Worm (Caenorhabditis elegans) whole organism, young adult: ENCODE measurements around the gene zfp-1.

Source experiments
- B0261.1 ChIP-seq: sonication (generic microtip); optimal IDR thresholded peaks from 2 replicates; lab custom pipeline; 2016; ENCODE audit warnings: mild to moderate bottlenecking, missing genetic modification characterization, moderate library complexity, missing compliant biosample characterization
- D2030.7 ChIP-seq: fragments of 200-800 bp; sonication (Bioruptor generic); IDR thresholded peaks from 2 replicates; pipeline ENCODE4 v1.3.6; 2022; ENCODE audit warnings: missing genetic modification reagents, missing genetic modification characterization, missing compliant biosample characterization
- F22D6.2 ChIP-seq: sonication (generic microtip); optimal IDR thresholded peaks from 2 replicates; lab custom pipeline; 2016; ENCODE audit warnings: mild to moderate bottlenecking, missing genetic modification characterization, missing compliant biosample characterization
- F23B12.7 ChIP-seq: sonication (generic microtip); optimal IDR thresholded peaks from 2 replicates; lab custom pipeline; 2017; ENCODE audit warnings: missing genetic modification characterization, mild to moderate bottlenecking, missing compliant biosample characterization, antibody characterized with exemption, moderate library complexity; ENCODE audit not compliant: insufficient read depth
- F33H1.4 ChIP-seq: fragments of 200-800 bp; sonication (Bioruptor generic); IDR thresholded peaks from 2 replicates; pipeline ENCODE4 v1.3.6; 2022; ENCODE audit warnings: missing genetic modification reagents, missing genetic modification characterization, missing compliant biosample characterization
- F49E8.2 ChIP-seq: sonication (generic microtip); optimal IDR thresholded peaks from 3 replicates; lab custom pipeline; 2017; ENCODE audit warnings: missing genetic modification characterization, mild to moderate bottlenecking, missing compliant biosample characterization, antibody characterized with exemption, moderate library complexity; ENCODE audit not compliant: insufficient read depth
- F55B11.4 ChIP-seq: sonication (generic microtip); optimal IDR thresholded peaks from 2 replicates; lab custom pipeline; 2016; ENCODE audit warnings: missing compliant biosample characterization, missing genetic modification characterization, borderline replicate concordance; ENCODE audit not compliant: insufficient read depth
- F57A8.1 ChIP-seq: fragments of 200-800 bp; sonication (Bioruptor generic); optimal IDR thresholded peaks from 2 replicates; lab custom pipeline; 2018; ENCODE audit warnings: mild to moderate bottlenecking, missing genetic modification characterization, moderate library complexity, missing compliant biosample characterization
- K11D2.4 ChIP-seq: fragments of 200-800 bp; sonication (Bioruptor generic); IDR thresholded peaks from 2 replicates; pipeline ENCODE4 v1.3.6; 2022; ENCODE audit warnings: missing genetic modification reagents, missing genetic modification characterization, missing compliant biosample characterization
- Y79H2A.3 ChIP-seq: fragments of 200-800 bp; sonication (Bioruptor generic); conservative IDR thresholded peaks from 2 replicates; pipeline ENCODE4 v1.3.6; 2022; ENCODE audit warnings: missing genetic modification reagents, missing genetic modification characterization, missing compliant biosample characterization
- aptf-2 ChIP-seq: fragments of 200-800 bp; sonication (Bioruptor generic); conservative IDR thresholded peaks from 2 replicates; pipeline ENCODE4 v1.3.6; 2022; ENCODE audit warnings: missing genetic modification reagents, missing genetic modification characterization, missing compliant biosample characterization
- attf-3 ChIP-seq: fragments of 200-800 bp; sonication (Bioruptor generic); conservative IDR thresholded peaks from 2 replicates; pipeline ENCODE4 v1.3.6; 2022; ENCODE audit warnings: missing genetic modification reagents, missing genetic modification characterization, missing compliant biosample characterization
- ccch-3 ChIP-seq: fragments of 200-800 bp; sonication (Bioruptor generic); optimal IDR thresholded peaks from 2 replicates; lab custom pipeline; 2018; ENCODE audit warnings: mild to moderate bottlenecking, missing genetic modification characterization, missing compliant biosample characterization
- ceh-100 ChIP-seq: fragments of 200-800 bp; sonication (Bioruptor generic); IDR thresholded peaks from 2 replicates; pipeline ENCODE4 v1.3.6; 2022; ENCODE audit warnings: missing genetic modification reagents, missing genetic modification characterization, missing compliant biosample characterization
- ceh-58 ChIP-seq: fragments of 200-800 bp; sonication (Bioruptor generic); IDR thresholded peaks from 2 replicates; pipeline ENCODE4 v1.3.6; 2022; ENCODE audit warnings: missing genetic modification characterization, missing compliant biosample characterization
- chd-7 ChIP-seq: sonication (generic microtip); optimal IDR thresholded peaks from 2 replicates; lab custom pipeline; 2016; ENCODE audit warnings: mild to moderate bottlenecking, missing genetic modification characterization, moderate library complexity, missing compliant biosample characterization
- dpff-1 ChIP-seq: sonication (generic microtip); optimal IDR thresholded peaks from 2 replicates; lab custom pipeline; 2017; ENCODE audit warnings: mild to moderate bottlenecking, missing genetic modification characterization, missing compliant biosample characterization
- efl-1 ChIP-seq: fragments of 150-350 bp; optimal IDR thresholded peaks from 2 replicates; lab custom pipeline; 2014; ENCODE audit warnings: missing biosample characterization, missing genetic modification reagents, missing genetic modification characterization
- egrh-3 ChIP-seq: fragments of 200-800 bp; sonication (Bioruptor generic); IDR thresholded peaks from 2 replicates; pipeline ENCODE4 v1.3.6; 2022; ENCODE audit warnings: missing genetic modification reagents, missing genetic modification characterization, missing compliant biosample characterization
- ekl-4 ChIP-seq: fragments of 200-800 bp; sonication (Bioruptor generic); IDR thresholded peaks from 2 replicates; pipeline ENCODE4 v1.3.6; 2022; ENCODE audit warnings: missing genetic modification reagents, missing genetic modification characterization, missing compliant biosample characterization
- him-1 ChIP-seq: sonication (generic microtip); optimal IDR thresholded peaks from 2 replicates; lab custom pipeline; 2016; ENCODE audit warnings: missing genotype, missing genetic modification reagents, missing genetic modification characterization, missing compliant biosample characterization
- hlh-12 ChIP-seq: sonication (generic microtip); optimal IDR thresholded peaks from 2 replicates; lab custom pipeline; 2016; ENCODE audit warnings: missing genetic modification characterization, missing compliant biosample characterization
- lag-1 ChIP-seq: fragments of 200-800 bp; sonication (Bioruptor generic); IDR thresholded peaks from 2 replicates; pipeline ENCODE4 v1.3.6; 2022; ENCODE audit warnings: missing genetic modification reagents, missing genetic modification characterization, missing compliant biosample characterization
- lin-26 ChIP-seq: fragments of 200-800 bp; sonication (Bioruptor generic); IDR thresholded peaks from 2 replicates; pipeline ENCODE4 v1.3.6; 2022; ENCODE audit warnings: missing genetic modification reagents, missing genetic modification characterization, missing compliant biosample characterization
- lin-40 ChIP-seq: sonication (generic microtip); optimal IDR thresholded peaks from 2 replicates; lab custom pipeline; 2016; ENCODE audit warnings: missing genetic modification characterization, mild to moderate bottlenecking, missing compliant biosample characterization, missing genotype, missing genetic modification reagents
- lsy-27 ChIP-seq: sonication (generic microtip); optimal IDR thresholded peaks from 2 replicates; lab custom pipeline; 2017; ENCODE audit warnings: missing genetic modification characterization, mild to moderate bottlenecking, missing compliant biosample characterization, antibody characterized with exemption, missing genotype, borderline replicate concordance; ENCODE audit not compliant: insufficient read depth
- madf-3 ChIP-seq: fragments of 200-800 bp; sonication (Bioruptor generic); IDR thresholded peaks from 2 replicates; pipeline ENCODE4 v1.3.6; 2022; ENCODE audit warnings: missing genetic modification reagents, missing genetic modification characterization, missing compliant biosample characterization
- madf-6 ChIP-seq: fragments of 200-800 bp; sonication (Bioruptor generic); IDR thresholded peaks from 2 replicates; pipeline ENCODE4 v1.3.6; 2022; ENCODE audit warnings: missing genetic modification reagents, missing genetic modification characterization, missing compliant biosample characterization
- madf-8 ChIP-seq: fragments of 200-800 bp; sonication (Bioruptor generic); conservative IDR thresholded peaks from 2 replicates; pipeline ENCODE4 v1.3.6; 2022; ENCODE audit warnings: missing genetic modification reagents, missing genetic modification characterization, missing compliant biosample characterization
- mcd-1 ChIP-seq: fragments of 200-800 bp; sonication (Bioruptor generic); IDR thresholded peaks from 2 replicates; pipeline ENCODE4 v1.3.6; 2022; ENCODE audit warnings: missing genetic modification reagents, missing genetic modification characterization, missing compliant biosample characterization
- mel-28 ChIP-seq: sonication (generic microtip); optimal IDR thresholded peaks from 2 replicates; lab custom pipeline; 2016; ENCODE audit warnings: borderline replicate concordance, mild to moderate bottlenecking, missing genetic modification characterization, missing compliant biosample characterization
- mes-4 ChIP-seq: sonication (generic microtip); optimal IDR thresholded peaks from 2 replicates; lab custom pipeline; 2016; ENCODE audit warnings: missing genotype, missing genetic modification characterization, missing compliant biosample characterization
- nfya-2 ChIP-seq: fragments of 200-800 bp; sonication (Bioruptor generic); IDR thresholded peaks from 2 replicates; pipeline ENCODE4 v1.3.6; 2022; ENCODE audit warnings: missing genetic modification reagents, missing genetic modification characterization, missing compliant biosample characterization
- nhr-27 ChIP-seq: fragments of 200-800 bp; sonication (Bioruptor generic); optimal IDR thresholded peaks from 2 replicates; lab custom pipeline; 2018; ENCODE audit warnings: mild to moderate bottlenecking, missing genetic modification characterization, moderate library complexity, missing compliant biosample characterization
- rcor-1 ChIP-seq: fragments of 200-800 bp; sonication (Bioruptor generic); IDR thresholded peaks from 2 replicates; pipeline ENCODE4 v1.3.6; 2022; ENCODE audit warnings: missing genetic modification reagents, missing genetic modification characterization, missing compliant biosample characterization
- repo-1 ChIP-seq: sonication (generic microtip); optimal IDR thresholded peaks from 2 replicates; lab custom pipeline; 2017; ENCODE audit warnings: mild to moderate bottlenecking, missing genetic modification characterization, missing compliant biosample characterization
- sea-2 ChIP-seq: fragments of 200-800 bp; sonication (Bioruptor generic); IDR thresholded peaks from 2 replicates; pipeline ENCODE4 v1.3.6; 2022; ENCODE audit warnings: missing genetic modification characterization, missing compliant biosample characterization
- snpc-3.4 ChIP-seq: sonication (generic microtip); optimal IDR thresholded peaks from 2 replicates; lab custom pipeline; 2017; ENCODE audit warnings: missing genetic modification characterization, mild to moderate bottlenecking, missing compliant biosample characterization, antibody characterized with exemption, moderate library complexity, missing genotype, missing genetic modification reagents
- somi-1 ChIP-seq: fragments of 200-800 bp; sonication (Bioruptor generic); optimal IDR thresholded peaks from 2 replicates; lab custom pipeline; 2018; ENCODE audit warnings: mild to moderate bottlenecking, missing genetic modification characterization, missing compliant biosample characterization
- tbp1 ChIP-seq: fragments of 200-800 bp; sonication (Bioruptor generic); optimal IDR thresholded peaks from 2 replicates; lab custom pipeline; 2018; ENCODE audit warnings: mild to moderate bottlenecking, missing genetic modification characterization, missing compliant biosample characterization
- tlf-1 ChIP-seq: fragments of 200-800 bp; sonication (Bioruptor generic); optimal IDR thresholded peaks from 2 replicates; lab custom pipeline; 2018; ENCODE audit warnings: mild to moderate bottlenecking, missing genetic modification characterization, missing compliant biosample characterization
- unc-130 ChIP-seq: sonication (generic microtip); optimal IDR thresholded peaks from 2 replicates; lab custom pipeline; 2016; ENCODE audit warnings: missing genetic modification reagents, missing genetic modification characterization, missing compliant biosample characterization
- zfh-2 ChIP-seq: fragments of 200-800 bp; sonication (Bioruptor generic); conservative IDR thresholded peaks from 2 replicates; pipeline ENCODE4 v1.3.6; 2022; ENCODE audit warnings: missing genetic modification reagents, missing genetic modification characterization, missing compliant biosample characterization
- ztf-25 ChIP-seq: fragments of 200-800 bp; sonication (Bioruptor generic); IDR thresholded peaks from 2 replicates; pipeline ENCODE4 v1.3.6; 2022; ENCODE audit warnings: missing genetic modification reagents, missing genetic modification characterization, missing compliant biosample characterization

zfp-1 gene

DNA sequence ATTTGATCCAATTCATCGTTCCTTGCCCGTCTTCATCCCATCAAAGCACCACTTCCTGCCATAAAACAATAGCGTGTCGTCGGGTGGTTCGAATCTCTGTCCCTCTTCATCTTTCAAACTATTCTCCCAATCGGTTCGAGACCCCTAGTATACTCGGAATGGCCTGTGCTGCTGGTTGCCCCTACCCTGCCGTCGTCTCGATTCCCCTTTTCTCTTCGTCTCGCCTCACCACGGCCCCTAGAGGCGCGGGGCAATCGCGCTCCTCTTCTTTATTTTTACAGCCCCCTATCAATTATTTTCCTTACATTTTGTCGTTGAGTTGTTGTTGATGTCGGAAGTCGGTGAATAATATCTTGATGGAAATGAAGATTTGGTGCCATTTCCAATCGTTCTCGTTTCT is 2.6 kb upstream of the zfp-1 start:
- no peak for TF ChIP-seq lin-26 (GFP tag; lab: Robert Waterston, UW)
- TF ChIP-seq lag-1 (GFP tag; lab: Robert Waterston, UW): no peak
- TF ChIP-seq ccch-3 (GFP tag; lab: Kevin White, UChicago): no peak
- no peak for TF ChIP-seq madf-6 (GFP tag; lab: Robert Waterston, UW)
- no peak for TF ChIP-seq nfya-2 (GFP tag; lab: Robert Waterston, UW)
- no peak for TF ChIP-seq chd-7
- peak; percentile 78 for TF ChIP-seq zfh-2 (GFP tag; lab: Robert Waterston, UW)

DNA sequence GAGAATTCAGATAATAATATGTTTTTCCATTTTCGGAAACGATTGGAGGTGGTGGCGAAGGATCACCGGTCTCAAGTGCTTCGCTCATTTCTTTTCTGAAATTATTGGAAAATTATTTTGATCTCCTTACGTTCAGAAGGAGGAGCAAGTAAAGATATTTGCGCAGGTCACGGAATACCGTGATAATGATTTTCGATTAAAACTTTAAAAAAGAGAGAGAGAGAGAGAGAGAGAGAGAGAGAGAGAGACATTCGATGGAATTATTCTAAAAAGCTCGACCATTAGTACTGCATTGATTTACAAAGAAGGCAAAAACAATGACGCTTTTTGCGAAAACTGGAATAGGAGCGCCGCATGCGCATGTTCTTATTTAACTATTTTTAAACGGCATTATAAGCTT is 916 bp downstream of the zfp-1 start, which contains the start of gene ztf-1:
TSS of gene ztf-1 (minus strand) at position 101 of the 400 bp plus-strand sequence.
- no peak for TF ChIP-seq D2030.7 (GFP tag; lab: Robert Waterston, UW)
- TF ChIP-seq ekl-4 (GFP tag; lab: Robert Waterston, UW): no peak
- no peak for TF ChIP-seq aptf-2 (GFP tag; lab: Robert Waterston, UW)
- TF ChIP-seq madf-8 (GFP tag; lab: Robert Waterston, UW): no peak
- TF ChIP-seq F57A8.1 (GFP tag; lab: Kevin White, UChicago): no peak
- TF ChIP-seq sea-2 (GFP tag; lab: Robert Waterston, UW): no peak
- TF ChIP-seq him-1: no peak
- no peak for TF ChIP-seq dpff-1 (tag; lab: Kevin White, UChicago)

DNA sequence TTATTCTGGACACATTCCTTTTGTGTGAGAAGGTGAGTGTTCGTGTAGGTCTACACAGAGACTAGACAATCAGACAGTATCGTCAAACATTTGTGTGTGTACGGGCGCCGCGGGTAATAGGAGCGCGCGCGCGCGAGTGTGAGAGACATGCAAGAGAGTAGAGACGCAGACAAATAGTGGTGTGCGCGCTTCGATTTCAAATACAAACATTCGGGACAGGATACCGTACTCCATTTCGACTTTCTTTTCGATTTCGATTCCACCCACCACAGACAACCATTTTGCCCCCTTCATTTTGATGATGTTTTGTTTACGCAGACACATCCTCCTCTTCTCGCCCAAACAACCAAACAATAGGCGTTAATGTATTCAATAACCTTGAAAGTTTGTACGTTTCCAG is 3.5 kb downstream of the zfp-1 start:
- no peak for TF ChIP-seq lag-1 (GFP tag; lab: Robert Waterston, UW)
- TF ChIP-seq F49E8.2 (tag; lab: Kevin White, UChicago): no peak
- no peak for TF ChIP-seq egrh-3 (GFP tag; lab: Robert Waterston, UW)
- no peak for TF ChIP-seq ztf-25 (GFP tag; lab: Robert Waterston, UW)
- TF ChIP-seq repo-1 (tag; lab: Kevin White, UChicago): no peak
- TF ChIP-seq mes-4: no peak
- peak; percentile 45; the same call in 1 of the 2 replicates for TF ChIP-seq ekl-4 (GFP tag; lab: Robert Waterston, UW)
- peak; percentile 64 for TF ChIP-seq efl-1 (GFP tag; lab: Kevin White, UChicago)
- peak; percentile 70; the same call in 1 of the 2 replicates for TF ChIP-seq K11D2.4 (GFP tag; lab: Robert Waterston, UW)
- peak; percentile 48; the same call in 1 of the 2 replicates for TF ChIP-seq attf-3
- no peak for TF ChIP-seq F23B12.7 (tag; lab: Kevin White, UChicago)
- no peak for TF ChIP-seq F22D6.2
- no peak for TF ChIP-seq B0261.1 (tag; lab: Kevin White, UChicago)
- TF ChIP-seq tlf-1 (GFP tag; lab: Kevin White, UChicago): peak; percentile 16
- TF ChIP-seq tbp1 (GFP tag; lab: Kevin White, UChicago): peak; percentile 43
- 0 out of 2 replicates have a peak, but pooled peaks have one; percentile 19 for TF ChIP-seq F33H1.4
- no peak for TF ChIP-seq snpc-3.4 (tag; lab: Kevin White, UChicago)
- no peak for TF ChIP-seq F57A8.1 (GFP tag; lab: Kevin White, UChicago)
- no peak for TF ChIP-seq ccch-3 (GFP tag; lab: Kevin White, UChicago)
- TF ChIP-seq nhr-27: no peak
- no peak for TF ChIP-seq D2030.7 (GFP tag; lab: Robert Waterston, UW)
- no peak for TF ChIP-seq ceh-58
- no peak for TF ChIP-seq mel-28 (tag; lab: Kevin White, UChicago)
- peak; percentile 43 for TF ChIP-seq lin-40 (tag; lab: Kevin White, UChicago)
- TF ChIP-seq madf-3 (GFP tag; lab: Robert Waterston, UW): no peak
- no peak for TF ChIP-seq lsy-27 (tag; lab: Kevin White, UChicago)
- TF ChIP-seq ceh-100 (GFP tag; lab: Robert Waterston, UW): peak; percentile 64
- 0 out of 2 replicates have a peak, but pooled peaks have one; percentile 23 for TF ChIP-seq rcor-1
- peak; percentile 37 for TF ChIP-seq mcd-1 (GFP tag; lab: Robert Waterston, UW)
- TF ChIP-seq madf-6 (GFP tag; lab: Robert Waterston, UW): peak; percentile 85
- TF ChIP-seq somi-1 (GFP tag; lab: Kevin White, UChicago): no peak
- TF ChIP-seq Y79H2A.3 (GFP tag; lab: Robert Waterston, UW): peak; percentile 24; the same call in 1 of the 2 replicates
- no peak for TF ChIP-seq hlh-12 (tag; lab: Kevin White, UChicago)
- TF ChIP-seq F55B11.4: no peak
- no peak for TF ChIP-seq unc-130 (GFP tag; lab: Kevin White, UChicago)
